Worm (Caenorhabditis elegans) whole organism, L3 larva: Measurements from ENCODE around the gene faah-5.
"Not testable (repeated sequence)": the region's sequence is repeated elsewhere in the genome, so short reads cannot be mapped to it uniquely, and the experiment has no call there.

Experiments
- aly-2 ChIP-seq: fragments of 150-350 bp; optimal IDR thresholded peaks from 2 replicates; lab custom pipeline; 2014; ENCODE audit warnings: missing biosample characterization, missing genetic modification characterization
- ama-1 ChIP-seq: fragments of 150-350 bp; optimal IDR thresholded peaks from 2 replicates; lab custom pipeline; 2018
- lin-39 ChIP-seq: fragments of 150-350 bp; optimal IDR thresholded peaks from 2 replicates; lab custom pipeline; 2018; ENCODE audit warnings: missing biosample characterization, missing genetic modification reagents, missing genetic modification characterization
- mml-1 ChIP-seq: fragments of 150-350 bp; sonication (generic microtip); optimal IDR thresholded peaks from 3 replicates; lab custom pipeline; 2014; ENCODE audit warnings: missing biosample characterization, missing genetic modification characterization
- nhr-237 ChIP-seq: fragments of 150-350 bp; optimal IDR thresholded peaks from 2 replicates; lab custom pipeline; 2014; ENCODE audit warnings: missing biosample characterization, missing genetic modification characterization
- nhr-67 ChIP-seq: fragments of 150-350 bp; optimal IDR thresholded peaks from 2 replicates; lab custom pipeline; 2014; ENCODE audit warnings: missing biosample characterization, missing genetic modification characterization

DNA sequence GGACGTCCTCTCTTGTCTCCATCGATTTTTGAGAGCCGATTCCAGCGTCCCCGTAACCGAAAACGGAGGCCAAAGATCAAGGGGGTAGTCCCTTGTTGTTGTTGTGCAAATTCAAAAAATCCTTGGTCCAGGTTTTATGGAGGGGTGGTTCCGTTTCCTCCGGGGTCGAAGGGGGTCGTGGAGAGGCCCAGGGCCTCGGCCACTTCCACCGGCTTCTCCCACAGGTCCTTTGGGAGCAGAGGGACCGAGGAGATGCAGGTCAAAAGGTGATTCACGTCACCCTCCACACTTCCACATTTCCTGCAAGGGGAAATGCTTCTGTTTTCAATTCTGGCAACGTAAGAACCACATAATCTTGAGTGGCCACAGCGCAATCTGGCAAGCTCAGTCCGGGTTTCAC lies 7.5 kb downstream of the faah-5 start, which contains the start of gene fbxb-22:
- TF ChIP-seq aly-2 (tag; lab: Kevin White, UChicago); ama-1 (lab: Kevin White, UChicago); nhr-237 (tag; lab: Kevin White, UChicago); nhr-67; mml-1 (tag; lab: Kevin White, UChicago); lin-39: not testable (repeated sequence)
